Worm (Caenorhabditis elegans) whole organism, late embryonic: ENCODE results near the gene egrh-3.

Source experiments
- elt-2 ChIP-seq: sonication (generic microtip); optimal IDR thresholded peaks from 2 replicates; lab custom pipeline; 2016; ENCODE audit warnings: missing genetic modification reagents, missing genetic modification characterization, missing compliant biosample characterization
- fax-1 ChIP-seq: sonication (generic microtip); optimal IDR thresholded peaks from 2 replicates; lab custom pipeline; 2016; ENCODE audit warnings: missing genotype, missing genetic modification characterization, missing compliant biosample characterization
- hlh-15 ChIP-seq: sonication (generic microtip); optimal IDR thresholded peaks from 2 replicates; lab custom pipeline; 2016; ENCODE audit warnings: missing genetic modification characterization, missing compliant biosample characterization
- lim-6 ChIP-seq: sonication (generic microtip); optimal IDR thresholded peaks from 2 replicates; lab custom pipeline; 2016; ENCODE audit warnings: missing genetic modification characterization, missing compliant biosample characterization
- pat-9 ChIP-seq: fragments of 200-800 bp; sonication (Bioruptor generic); optimal IDR thresholded peaks from 2 replicates; lab custom pipeline; 2018; ENCODE audit warnings: mild to moderate bottlenecking, missing genetic modification characterization, moderate library complexity, missing compliant biosample characterization
- pqm-1 ChIP-seq: sonication (generic microtip); optimal IDR thresholded peaks from 2 replicates; lab custom pipeline; 2016; ENCODE audit warnings: missing genetic modification characterization, missing compliant biosample characterization
- rnt-1 ChIP-seq: sonication (generic microtip); optimal IDR thresholded peaks from 2 replicates; lab custom pipeline; 2016; ENCODE audit warnings: missing genetic modification characterization, missing compliant biosample characterization
- sdc-2 ChIP-seq: sonication (generic microtip); optimal IDR thresholded peaks from 2 replicates; lab custom pipeline; 2016; ENCODE audit warnings: missing genotype, missing genetic modification characterization, missing compliant biosample characterization
- unc-86 ChIP-seq: sonication (generic microtip); optimal IDR thresholded peaks from 2 replicates; lab custom pipeline; 2016; ENCODE audit warnings: missing genetic modification characterization, missing compliant biosample characterization

DNA sequence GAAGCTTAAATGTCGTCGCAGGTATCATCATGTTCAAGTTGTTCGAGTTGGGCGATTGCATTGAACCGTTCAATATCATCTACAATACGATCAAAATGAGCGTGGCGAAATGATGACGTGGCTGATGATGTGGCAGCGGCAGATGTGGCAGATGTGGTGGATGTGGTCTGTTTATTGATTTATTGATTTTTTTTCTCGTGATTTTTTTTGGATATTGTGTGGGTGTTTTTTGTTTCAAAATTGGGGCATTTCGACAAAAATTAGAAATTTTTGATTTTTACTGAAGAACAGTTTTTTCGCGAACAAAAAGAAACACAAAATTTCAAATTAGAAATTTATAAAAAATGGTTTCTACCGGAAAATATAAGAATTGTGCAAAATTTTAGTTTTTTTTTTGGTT lies 8.3 kb downstream of the egrh-3 start:
- TF ChIP-seq hlh-15 (tag; lab: Kevin White, UChicago) (no peak), pqm-1 (no peak), lim-6 (no peak), pat-9 (tag; lab: Kevin White, UChicago) (no peak), sdc-2 (tag; lab: Kevin White, UChicago) (no peak), unc-86 (tag; lab: Kevin White, UChicago) (no peak), rnt-1 (tag; lab: Kevin White, UChicago) (no peak), elt-2 (tag; lab: Kevin White, UChicago) (no peak), fax-1 (tag; lab: Kevin White, UChicago) (no peak)
